Worm (Caenorhabditis elegans) whole organism, L4 larva: ENCODE results near the gene F56D6.9.

Experiments used
- R02D3.7 ChIP-seq: fragments of 150-350 bp; sonication (generic microtip); optimal IDR thresholded peaks from 3 replicates; lab custom pipeline; 2014; ENCODE audit warnings: missing biosample characterization, missing genetic modification characterization
- aha-1 ChIP-seq: fragments of 150-350 bp; peaks from one replicate; lab custom pipeline; 2014; ENCODE audit warnings: missing biosample characterization, missing genetic modification characterization
- cey-2 ChIP-seq: sonication (generic microtip); optimal IDR thresholded peaks from 3 replicates; lab custom pipeline; 2017; ENCODE audit warnings: missing genetic modification characterization, mild to moderate bottlenecking, missing compliant biosample characterization, antibody characterized with exemption, borderline replicate concordance; ENCODE audit not compliant: insufficient read depth
- dpl-1 ChIP-seq: fragments of 150-350 bp; optimal IDR thresholded peaks from 2 replicates; lab custom pipeline; 2014; ENCODE audit warnings: missing biosample characterization, missing genetic modification reagents, missing genetic modification characterization
- nhr-28 ChIP-seq: fragments of 150-350 bp; optimal IDR thresholded peaks from 2 replicates; lab custom pipeline; 2014; ENCODE audit warnings: missing biosample characterization, missing genetic modification characterization
- nhr-48 ChIP-seq: sonication (generic microtip); optimal IDR thresholded peaks from 2 replicates; lab custom pipeline; 2016; ENCODE audit warnings: mild to moderate bottlenecking, missing genetic modification characterization, missing compliant biosample characterization
- pha-4 ChIP-seq, 2 experiments: fragments of 150-350 bp in 1 of 2; fragments of 200-800 bp in 1 of 2; sonication (Bioruptor generic) in 1 of 2; IDR thresholded peaks in 1 of 2; optimal IDR thresholded peaks in 1 of 2; 2 replicates each; pipeline versions ENCODE4 v1.3.6 to Lab custom; 2014 to 2022; ENCODE audit warnings: missing genetic modification characterization in 2 of 2, missing genetic modification reagents in 2 of 2, missing biosample characterization in 1 of 2, missing compliant biosample characterization in 1 of 2
- tag-97 ChIP-seq: fragments of 200-800 bp; sonication (Bioruptor generic); IDR thresholded peaks from 2 replicates; pipeline ENCODE4 v1.3.6; 2022; ENCODE audit warnings: missing genetic modification characterization, missing compliant biosample characterization
- ztf-11 ChIP-seq: fragments of 150-350 bp; optimal IDR thresholded peaks from 2 replicates; lab custom pipeline; 2014; ENCODE audit warnings: missing biosample characterization, missing genetic modification characterization

DNA sequence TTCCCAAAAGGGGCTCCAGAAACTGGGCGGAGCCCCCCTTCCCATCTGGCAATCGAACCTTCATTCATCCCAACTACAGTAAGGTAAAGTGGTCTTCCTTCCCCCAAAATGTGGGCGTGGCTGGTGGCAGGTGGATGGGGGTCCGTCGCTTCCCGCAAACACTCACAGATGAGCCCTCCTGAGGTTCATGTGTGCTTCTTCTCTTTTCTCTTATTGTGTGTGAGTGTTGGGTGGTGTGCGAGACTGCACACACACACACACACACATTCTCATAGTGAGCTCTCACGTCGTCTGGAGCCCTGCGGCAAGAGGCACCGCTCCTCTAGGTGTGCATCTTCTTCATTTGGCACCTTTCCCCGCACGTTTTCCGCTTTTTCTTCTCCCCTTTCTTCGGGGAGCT lies 37.5 kb upstream of the F56D6.9 start:
- TF ChIP-seq R02D3.7 (tag; lab: Kevin White, UChicago) (no peak), dpl-1 (no peak), nhr-48 (tag; lab: Kevin White, UChicago) (no peak), tag-97 (GFP tag; lab: Robert Waterston, UW) (no peak), cey-2 (tag; lab: Kevin White, UChicago) (no peak), aha-1 (tag; lab: Kevin White, UChicago) (peak; percentile 88), ztf-11 (tag; lab: Kevin White, UChicago) (no peak), nhr-28 (tag; lab: Kevin White, UChicago) (no peak), pha-4 (GFP tag; IDR thresholded peaks at IDR 0.05; lab: Robert Waterston, UW) (no peak), pha-4 (tag; optimal IDR thresholded peaks at IDR 0.05; lab: Kevin White, UChicago) (no peak)
